Fruit fly (Drosophila melanogaster) Kc167 (cell line): ENCODE measurements around the gene CG4194.

Experiments used
- Sin3A ChIP-seq: fragments of >200 bp; optimal IDR thresholded peaks from 2 replicates; lab custom pipeline; 2018; ENCODE audit warnings: missing external identifiers
- h ChIP-seq: fragments of >200 bp; optimal IDR thresholded peaks from 3 replicates; lab custom pipeline; 2018; ENCODE audit warnings: missing external identifiers
- insv ChIP-seq: fragments of >200 bp; optimal IDR thresholded peaks from 3 replicates; lab custom pipeline; 2018; ENCODE audit warnings: missing external identifiers
- psq ChIP-seq: fragments of >200 bp; optimal IDR thresholded peaks from 2 replicates; lab custom pipeline; 2017; ENCODE audit warnings: missing external identifiers

DNA sequence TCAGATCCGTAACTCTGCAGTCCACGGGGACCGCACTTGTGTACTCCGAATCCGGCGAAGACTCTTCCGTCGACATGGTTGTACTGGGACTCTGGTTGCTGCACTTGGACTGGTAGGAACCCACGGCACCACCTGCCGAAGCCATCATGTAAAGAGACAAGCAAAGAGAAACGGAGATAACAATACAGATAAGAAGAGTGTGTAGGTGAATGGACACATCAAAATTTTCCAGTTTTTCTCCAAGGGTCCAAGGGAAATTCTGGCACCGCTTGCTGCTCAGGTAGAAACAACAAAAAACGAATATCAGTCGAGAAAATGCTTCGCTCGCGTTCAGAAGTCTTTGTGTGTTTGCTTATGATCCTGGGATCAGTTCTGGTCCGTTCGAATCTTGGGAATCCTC is at the start of gene CG4194:
- no peak for TF ChIP-seq h (lab: Kevin White, UChicago)
- TF ChIP-seq psq (lab: Kevin White, UChicago), result no peak
- TF ChIP-seq insv (lab: Kevin White, UChicago), result no peak
- no peak for TF ChIP-seq Sin3A
